Worm (Caenorhabditis elegans): ENCODE measurements around the gene vit-6.

Gene vit-6

DNA sequence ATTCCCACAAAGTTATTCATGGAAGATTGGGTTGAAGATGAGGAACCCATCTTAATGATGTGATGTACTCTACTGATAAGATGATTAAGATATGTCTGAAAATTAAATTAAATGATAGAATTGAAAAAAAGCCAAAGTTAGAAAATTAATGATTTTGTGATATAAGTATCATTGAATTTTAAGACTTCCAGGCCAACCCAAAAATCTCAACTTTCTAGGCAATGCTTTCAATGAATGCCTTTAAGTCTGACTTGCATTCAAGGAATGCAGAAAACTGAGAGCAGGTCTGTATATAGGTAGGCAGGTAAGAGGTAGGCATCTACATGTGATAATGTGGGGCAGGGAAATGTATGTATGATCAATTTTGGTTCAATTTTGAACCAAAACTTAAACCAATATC is 41.0 kb upstream of the vit-6 start, which contains the start of gene ocr-2:
Gene ocr-2, minus strand, starts transcription at position 101 of the 400 bp plus-strand sequence.
- no peak for TF ChIP-seq unc-62 (GFP tag; optimal IDR thresholded peaks at IDR 0.05)
- no peak for TF ChIP-seq aptf-2 (GFP tag; conservative IDR thresholded peaks at IDR 0.05)
- no peak for TF ChIP-seq egl-18 (GFP tag; IDR thresholded peaks at IDR 0.05)
- TF ChIP-seq F52B5.7 (tag; optimal IDR thresholded peaks at IDR 0.05): no peak
- no peak for TF ChIP-seq mel-28 (tag; optimal IDR thresholded peaks at IDR 0.05; ENCODE audit: borderline replicate concordance)
- no peak for TF ChIP-seq B0336.3 (GFP tag; IDR thresholded peaks at IDR 0.05)
- no peak for TF ChIP-seq ztf-25 (GFP tag; IDR thresholded peaks at IDR 0.05)

ce11 chrIV:8221946-8222345 is 39.0 kb upstream of the vit-6 start, which contains the start of gene gpx-6:
gpx-6 (plus strand) TSS chrIV:8222202.
- TF ChIP-seq D2030.7 (GFP tag; IDR thresholded peaks at IDR 0.05) (no peak), hrde-1 (tag; optimal IDR thresholded peaks at IDR 0.05; ENCODE audit: borderline replicate concordance) (no peak), tbp1 (GFP tag; optimal IDR thresholded peaks at IDR 0.05) (no peak), F22D6.2 (tag; optimal IDR thresholded peaks at IDR 0.05) (no peak), bed-1 (GFP tag; IDR thresholded peaks at IDR 0.05) (no peak), egrh-3 (GFP tag; IDR thresholded peaks at IDR 0.05) (no peak), lsy-27 (tag; optimal IDR thresholded peaks at IDR 0.05; ENCODE audit: borderline replicate concordance, insufficient read depth) (no peak), somi-1 (GFP tag; optimal IDR thresholded peaks at IDR 0.05) (no peak), ets-4 (GFP tag; optimal IDR thresholded peaks at IDR 0.05) (no peak), nfya-1 (tag; optimal IDR thresholded peaks at IDR 0.05; ENCODE audit: borderline replicate concordance, insufficient read depth) (no peak), Y95B8A.8 (GFP tag; IDR thresholded peaks at IDR 0.05) (no peak), F33H1.4 (GFP tag; IDR thresholded peaks at IDR 0.05) (no peak), ceh-91 (GFP tag; IDR thresholded peaks at IDR 0.05) (no peak), efl-1 (GFP tag; optimal IDR thresholded peaks at IDR 0.05) (no peak), lin-35 (GFP tag; optimal IDR thresholded peaks at IDR 0.05) (no peak), hlh-12 (tag; optimal IDR thresholded peaks at IDR 0.05) (no peak)

- TF ChIP-seq die-1 (tag; optimal IDR thresholded peaks at IDR 0.05) (no peak), ztf-6 (GFP tag; IDR thresholded peaks at IDR 0.05) (no peak), nhr-80 (tag; optimal IDR thresholded peaks at IDR 0.05) (peak; percentile 14)
Measured at ce11 chrIV:8223055-8223454, 37.9 kb upstream of the vit-6 start.

ce11 chrIV:8225357-8225756 is 35.6 kb upstream of the vit-6 start, which contains the start of gene serp-1.2:
serp-1.2 (plus strand) TSS chrIV:8225674.
- TF ChIP-seq snpc-1.1 (tag; optimal IDR thresholded peaks at IDR 0.05; ENCODE audit: insufficient read depth): no peak
- no peak for TF ChIP-seq ztf-28 (GFP tag; IDR thresholded peaks at IDR 0.05)
- TF ChIP-seq nfya-2 (GFP tag; IDR thresholded peaks at IDR 0.05): no peak
- no peak for TF ChIP-seq athp-1 (tag; optimal IDR thresholded peaks at IDR 0.05)
- peak in 1 of 2 experiments; percentile 51 for TF ChIP-seq let-607 (tag; optimal IDR thresholded peaks at IDR 0.05)
- no peak for TF ChIP-seq B0261.1 (tag; optimal IDR thresholded peaks at IDR 0.05)
- no peak for TF ChIP-seq ztf-6 (GFP tag; IDR thresholded peaks at IDR 0.05)
- no peak for TF ChIP-seq ztf-18 (tag; optimal IDR thresholded peaks at IDR 0.05)
- no peak for TF ChIP-seq fkh-3 (tag; optimal IDR thresholded peaks at IDR 0.05)
- no peak for TF ChIP-seq F49E8.2 (tag; optimal IDR thresholded peaks at IDR 0.05; ENCODE audit: insufficient read depth)
- no peak for TF ChIP-seq F39B2.1 (GFP tag; IDR thresholded peaks at IDR 0.05)
- no peak for TF ChIP-seq F52B5.7 (tag; optimal IDR thresholded peaks at IDR 0.05)
- TF ChIP-seq lsy-27 (tag; optimal IDR thresholded peaks at IDR 0.05; ENCODE audit: borderline replicate concordance, insufficient read depth): no peak
- TF ChIP-seq nhr-120 (GFP tag; IDR thresholded peaks at IDR 0.05): no peak
- no peak for TF ChIP-seq ama-1 (optimal IDR thresholded peaks at IDR 0.05)
- TF ChIP-seq ama-1 (GFP tag; optimal IDR thresholded peaks at IDR 0.05): no peak
- no peak for TF ChIP-seq sdz-38 (tag; optimal IDR thresholded peaks at IDR 0.05)
- no peak for TF ChIP-seq snpc-4 (GFP tag; optimal IDR thresholded peaks at IDR 0.05)
- TF ChIP-seq snpc-4 (tag; optimal IDR thresholded peaks at IDR 0.05): peak in 1 of 4 experiments; percentile 9
- TF ChIP-seq ztf-25 (GFP tag; IDR thresholded peaks at IDR 0.05): no peak
- TF ChIP-seq lin-54 (GFP tag; optimal IDR thresholded peaks at IDR 0.05): no peak
- TF ChIP-seq pbrm-1 (GFP tag; IDR thresholded peaks at IDR 0.05): no peak
- no peak for TF ChIP-seq die-1 (tag; optimal IDR thresholded peaks at IDR 0.05)
- TF ChIP-seq atf-7 (tag; optimal IDR thresholded peaks at IDR 0.05): no peak

Data from whole organism, young adult.